Fruit fly (Drosophila melanogaster) whole organism, embryonic: ENCODE data around the gene Txl.

ENCODE experiments used
- Adf1 ChIP-seq: fragments of 200-800 bp; sonication (Bioruptor generic); IDR thresholded peaks from 2 replicates; pipeline ENCODE4 v1.3.6; 2022; ENCODE audit warnings: missing biosample characterization, missing genetic modification characterization
- CG10147 ChIP-seq: fragments of 200-800 bp; sonication (Bioruptor generic); optimal IDR thresholded peaks from 2 replicates; lab custom pipeline; 2019; ENCODE audit warnings: missing biosample characterization, mild to moderate bottlenecking, missing genetic modification characterization, moderate library complexity
- CG10431 ChIP-seq: fragments of 200-800 bp; sonication (Bioruptor generic); optimal IDR thresholded peaks from 3 replicates; lab custom pipeline; 2018; ENCODE audit warnings: missing biosample characterization, mild to moderate bottlenecking, missing genetic modification characterization
- CG11398 ChIP-seq: fragments of 200-800 bp; sonication (Bioruptor generic); optimal IDR thresholded peaks from 2 replicates; lab custom pipeline; 2016; ENCODE audit warnings: missing biosample characterization, missing genetic modification characterization
- CG12659 ChIP-seq: fragments of 200-800 bp; sonication (Bioruptor generic); optimal IDR thresholded peaks from 3 replicates; lab custom pipeline; 2017; ENCODE audit warnings: mild to moderate bottlenecking, missing biosample characterization, missing genetic modification reagents, missing genetic modification characterization
- CG13296 ChIP-seq: fragments of 200-800 bp; sonication (Bioruptor generic); optimal IDR thresholded peaks from 3 replicates; lab custom pipeline; 2018; ENCODE audit warnings: missing biosample characterization, mild to moderate bottlenecking, missing genetic modification characterization
- CG13624 ChIP-seq: fragments of 200-800 bp; sonication (Bioruptor generic); optimal IDR thresholded peaks from 2 replicates; lab custom pipeline; 2016; ENCODE audit warnings: missing biosample characterization, missing genetic modification characterization
- CG17385 ChIP-seq: fragments of 200-800 bp; sonication (Bioruptor generic); optimal IDR thresholded peaks from 3 replicates; lab custom pipeline; 2018; ENCODE audit warnings: missing biosample characterization, mild to moderate bottlenecking, missing genetic modification characterization
- CG31388 ChIP-seq: fragments of 200-800 bp; sonication (Bioruptor generic); optimal IDR thresholded peaks from 2 replicates; lab custom pipeline; 2016; ENCODE audit warnings: missing biosample characterization, missing genetic modification characterization
- CG3163 ChIP-seq: fragments of 200-800 bp; sonication (Bioruptor generic); optimal IDR thresholded peaks from 3 replicates; lab custom pipeline; 2016; ENCODE audit warnings: missing biosample characterization, missing genetic modification characterization
- CG6654 ChIP-seq: fragments of 200-800 bp; sonication (Bioruptor generic); optimal IDR thresholded peaks from 2 replicates; lab custom pipeline; 2017; ENCODE audit warnings: missing biosample characterization, mild to moderate bottlenecking, missing genetic modification characterization
- CG7372 ChIP-seq: fragments of 200-800 bp; sonication (Bioruptor generic); IDR thresholded peaks from 2 replicates; pipeline ENCODE4 v1.3.6; 2022; ENCODE audit warnings: missing biosample characterization, missing genetic modification characterization
- CG7839 ChIP-seq: fragments of 200-800 bp; sonication (Bioruptor generic); optimal IDR thresholded peaks from 3 replicates; lab custom pipeline; 2018; ENCODE audit warnings: missing biosample characterization, mild to moderate bottlenecking, missing genetic modification characterization, moderate library complexity
- CG7928 ChIP-seq: fragments of 200-800 bp; sonication (Bioruptor generic); optimal IDR thresholded peaks from 2 replicates; lab custom pipeline; 2017; ENCODE audit warnings: missing biosample characterization, mild to moderate bottlenecking, missing genetic modification characterization
- CG7987 ChIP-seq: fragments of 200-800 bp; sonication (Bioruptor generic); optimal IDR thresholded peaks from 2 replicates; lab custom pipeline; 2018; ENCODE audit warnings: missing biosample characterization, mild to moderate bottlenecking, missing genetic modification characterization, moderate library complexity
- CG8089 ChIP-seq: fragments of 200-800 bp; sonication (Bioruptor generic); optimal IDR thresholded peaks from 3 replicates; lab custom pipeline; 2016; ENCODE audit warnings: missing biosample characterization, missing genetic modification characterization
- CG9932 ChIP-seq: fragments of 200-800 bp; sonication (Bioruptor generic); IDR thresholded peaks from 2 replicates; pipeline ENCODE4 v1.3.6; 2022; ENCODE audit warnings: missing biosample characterization, missing genetic modification characterization
- CTCF ChIP-seq: fragments of 200-800 bp; sonication (Bioruptor generic); optimal IDR thresholded peaks from 2 replicates; lab custom pipeline; 2017; ENCODE audit warnings: missing biosample characterization, mild to moderate bottlenecking, missing genetic modification characterization, moderate library complexity
- CkIIα-i1 ChIP-seq: fragments of 200-800 bp; sonication (Bioruptor generic); IDR thresholded peaks from 2 replicates; pipeline ENCODE4 v1.3.6; 2022; ENCODE audit warnings: missing biosample characterization, missing genetic modification characterization
- Dek ChIP-seq: fragments of 200-800 bp; sonication (Bioruptor generic); optimal IDR thresholded peaks from 3 replicates; lab custom pipeline; 2019; ENCODE audit warnings: missing biosample characterization, mild to moderate bottlenecking, missing genetic modification characterization, moderate library complexity
- Doc3 ChIP-seq: fragments of 200-800 bp; sonication (Bioruptor generic); IDR thresholded peaks from 3 replicates; pipeline ENCODE4 v1.3.6; 2022; ENCODE audit warnings: missing biosample characterization, missing genetic modification characterization; ENCODE audit not compliant: partially characterized antibody
- ERR ChIP-seq: fragments of 200-800 bp; sonication (Bioruptor generic); optimal IDR thresholded peaks from 2 replicates; lab custom pipeline; 2016; ENCODE audit warnings: missing biosample characterization, missing genetic modification characterization
- Lim3 ChIP-seq: fragments of 200-800 bp; sonication (Bioruptor generic); IDR thresholded peaks from 2 replicates; pipeline ENCODE4 v1.3.6; 2022; ENCODE audit warnings: missing biosample characterization, missing genetic modification characterization
- MBD-R2 ChIP-seq: fragments of 200-800 bp; sonication (Bioruptor generic); IDR thresholded peaks from 2 replicates; pipeline ENCODE4 v1.3.6; 2022; ENCODE audit warnings: missing biosample characterization, missing genetic modification characterization
- MESR4 ChIP-seq: fragments of 200-800 bp; sonication (Bioruptor generic); optimal IDR thresholded peaks from 2 replicates; lab custom pipeline; 2018; ENCODE audit warnings: missing biosample characterization, mild to moderate bottlenecking, missing genetic modification characterization, moderate library complexity
- Meics ChIP-seq: fragments of 200-800 bp; sonication (Bioruptor generic); optimal IDR thresholded peaks from 2 replicates; lab custom pipeline; 2017; ENCODE audit warnings: missing biosample characterization, mild to moderate bottlenecking, missing genetic modification characterization
- Mrtf ChIP-seq: fragments of 200-800 bp; sonication (Bioruptor generic); IDR thresholded peaks from 3 replicates; pipeline ENCODE4 v1.3.6; 2022; ENCODE audit warnings: missing biosample characterization, missing genetic modification characterization
- Neu2 ChIP-seq: fragments of 200-800 bp; sonication (Bioruptor generic); optimal IDR thresholded peaks from 3 replicates; lab custom pipeline; 2016; ENCODE audit warnings: missing biosample characterization, missing genetic modification characterization, borderline replicate concordance
- Optix ChIP-seq: fragments of 200-800 bp; sonication (Bioruptor generic); IDR thresholded peaks from 3 replicates; pipeline ENCODE4 v1.3.6; 2022; ENCODE audit warnings: missing biosample characterization, missing genetic modification characterization
- Ravus ChIP-seq: fragments of 200-800 bp; sonication (Bioruptor generic); IDR thresholded peaks from 2 replicates; pipeline ENCODE4 v1.3.6; 2022; ENCODE audit warnings: missing biosample characterization, missing genetic modification characterization
- Sry-δ ChIP-seq: fragments of 200-800 bp; sonication (Bioruptor generic); optimal IDR thresholded peaks from 2 replicates; lab custom pipeline; 2016; ENCODE audit warnings: missing biosample characterization, missing genetic modification characterization
- Taf1 ChIP-seq: fragments of 200-800 bp; sonication (Bioruptor generic); IDR thresholded peaks from 2 replicates; pipeline ENCODE4 v1.3.6; 2022; ENCODE audit warnings: missing biosample characterization, missing genetic modification characterization
- Tbp ChIP-seq: fragments of >200 bp; optimal IDR thresholded peaks from 2 replicates; lab custom pipeline; 2018; ENCODE audit warnings: missing biosample characterization, missing genetic modification characterization
- Xrp1 ChIP-seq: fragments of 200-800 bp; sonication (Bioruptor generic); IDR thresholded peaks from 2 replicates; pipeline ENCODE4 v1.3.6; 2022; ENCODE audit warnings: missing biosample characterization, missing genetic modification characterization
- ara ChIP-seq: fragments of 200-800 bp; sonication (Bioruptor generic); IDR thresholded peaks from 2 replicates; pipeline ENCODE4 v1.3.6; 2022; ENCODE audit warnings: missing biosample characterization, missing genetic modification characterization
- bsh ChIP-seq, 2 experiments: fragments of 200-800 bp; sonication (Bioruptor generic); optimal IDR thresholded peaks; 2 replicates each; lab custom pipeline; 2017 to 2018; ENCODE audit warnings: mild to moderate bottlenecking in 2 of 2, missing biosample characterization in 2 of 2, missing genetic modification characterization in 2 of 2, moderate library complexity in 1 of 2
- caup ChIP-seq: fragments of 200-800 bp; sonication (Bioruptor generic); optimal IDR thresholded peaks from 3 replicates; lab custom pipeline; 2017; ENCODE audit warnings: missing biosample characterization, mild to moderate bottlenecking, missing genetic modification characterization, moderate library complexity; ENCODE audit not compliant: severe bottlenecking
- danr ChIP-seq: fragments of 200-800 bp; sonication (Bioruptor generic); IDR thresholded peaks from 2 replicates; pipeline ENCODE4 v1.3.6; 2022; ENCODE audit warnings: missing biosample characterization, missing genetic modification characterization
- emc ChIP-seq: fragments of 200-800 bp; sonication (Bioruptor generic); optimal IDR thresholded peaks from 2 replicates; lab custom pipeline; 2016; ENCODE audit warnings: missing biosample characterization, missing genetic modification characterization
- ems ChIP-seq: fragments of 200-800 bp; sonication (Bioruptor generic); optimal IDR thresholded peaks from 3 replicates; lab custom pipeline; 2016; ENCODE audit warnings: missing biosample characterization, missing genetic modification characterization
- en ChIP-seq: fragments of 200-800 bp; sonication (Bioruptor generic); optimal IDR thresholded peaks from 2 replicates; lab custom pipeline; 2016; ENCODE audit warnings: missing biosample characterization, missing genetic modification characterization
- fd102C ChIP-seq: fragments of 200-800 bp; sonication (Bioruptor generic); optimal IDR thresholded peaks from 2 replicates; lab custom pipeline; 2018; ENCODE audit warnings: missing biosample characterization, mild to moderate bottlenecking, missing genetic modification characterization, moderate library complexity
- fd3F ChIP-seq: fragments of 200-800 bp; sonication (Bioruptor generic); optimal IDR thresholded peaks from 2 replicates; lab custom pipeline; 2018; ENCODE audit warnings: missing biosample characterization, mild to moderate bottlenecking, missing genetic modification characterization, moderate library complexity
- fd64A ChIP-seq: fragments of 200-800 bp; sonication (Bioruptor generic); optimal IDR thresholded peaks from 3 replicates; lab custom pipeline; 2018; ENCODE audit warnings: missing biosample characterization, mild to moderate bottlenecking, missing genetic modification characterization
- fru ChIP-seq: fragments of >200 bp; optimal IDR thresholded peaks from 2 replicates; lab custom pipeline; 2017
- fu2 ChIP-seq: fragments of 200-800 bp; sonication (Bioruptor generic); optimal IDR thresholded peaks from 2 replicates; lab custom pipeline; 2016; ENCODE audit warnings: missing biosample characterization, missing genetic modification characterization
- hbn ChIP-seq: fragments of 200-800 bp; sonication (Bioruptor generic); IDR thresholded peaks from 2 replicates; pipeline ENCODE4 v1.3.6; 2022; ENCODE audit warnings: missing biosample characterization, missing genetic modification characterization; ENCODE audit not compliant: partially characterized antibody
- inv ChIP-seq: fragments of 200-800 bp; sonication (Bioruptor generic); IDR thresholded peaks from 2 replicates; pipeline ENCODE4 v1.3.6; 2022; ENCODE audit warnings: missing biosample characterization, missing genetic modification characterization; ENCODE audit not compliant: partially characterized antibody
- jigr1 ChIP-seq: fragments of 200-800 bp; sonication (Bioruptor generic); IDR thresholded peaks from 3 replicates; pipeline ENCODE4 v1.3.6; 2022; ENCODE audit warnings: missing biosample characterization, missing genetic modification characterization
- repo ChIP-seq: fragments of 200-800 bp; sonication (Bioruptor generic); optimal IDR thresholded peaks from 2 replicates; lab custom pipeline; 2016; ENCODE audit warnings: missing biosample characterization, missing genetic modification characterization
- sna ChIP-seq: fragments of 200-800 bp; sonication (Bioruptor generic); IDR thresholded peaks from 2 replicates; pipeline ENCODE4 v1.3.6; 2022; ENCODE audit warnings: missing biosample characterization, missing genetic modification characterization; ENCODE audit not compliant: partially characterized antibody
- toy ChIP-seq: fragments of 200-800 bp; sonication (Bioruptor generic); IDR thresholded peaks from 2 replicates; pipeline ENCODE4 v1.3.6; 2022; ENCODE audit warnings: missing biosample characterization, missing genetic modification characterization
- zfh1 ChIP-seq: fragments of 200-800 bp; sonication (Bioruptor generic); IDR thresholded peaks from 3 replicates; pipeline ENCODE4 v1.3.6; 2022; ENCODE audit warnings: missing biosample characterization, missing genetic modification characterization

Txl gene

DNA sequence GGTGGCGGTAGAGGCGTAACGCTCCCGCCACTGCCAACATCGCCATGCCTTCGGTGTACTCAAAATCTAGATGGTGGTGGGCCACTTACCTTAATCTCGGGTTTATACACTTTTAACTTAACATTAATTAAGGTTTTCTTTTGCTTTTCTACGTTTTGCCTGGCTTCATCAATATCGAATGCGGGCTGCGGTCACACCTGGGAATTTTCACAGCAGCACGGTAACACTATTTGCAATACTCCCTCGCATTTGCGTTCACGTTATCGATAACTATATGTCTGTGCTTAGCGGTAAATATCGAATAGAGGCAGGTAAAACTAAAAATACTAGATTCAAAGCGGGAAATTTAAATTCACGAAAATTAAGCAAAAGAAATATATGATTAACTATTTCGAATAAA lies 28.3 kb downstream of the Txl start, which contains the start of gene Bre1 (continued):
- TF ChIP-seq Doc3 (GFP tag; lab: Robert Waterston, UW) (peak; percentile 62), danr (GFP tag; lab: Robert Waterston, UW) (no peak), Optix (GFP tag; lab: Robert Waterston, UW) (no peak), MESR4 (GFP tag; lab: Kevin White, UChicago) (peak; percentile 87), repo (GFP tag; lab: Kevin White, UChicago) (no peak), caup (no peak), hbn (peak; percentile 78), MBD-R2 (GFP tag; lab: Robert Waterston, UW) (peak; percentile 82), bsh (GFP tag; optimal IDR thresholded peaks at IDR 0.05; lab: Kevin White, UChicago) (no peak), fd3F (GFP tag; lab: Kevin White, UChicago) (no peak), CG7839 (tag; lab: Kevin White, UChicago) (no peak), Lim3 (no peak), en (GFP tag; lab: Kevin White, UChicago) (no peak), fu2 (GFP tag; lab: Kevin White, UChicago) (no peak), Neu2 (GFP tag; lab: Kevin White, UChicago) (no peak), CG10431 (GFP tag; lab: Kevin White, UChicago) (no peak), CG3163 (GFP tag; lab: Kevin White, UChicago) (no peak), CG9932 (GFP tag; lab: Robert Waterston, UW) (no peak), sna (GFP tag; lab: Robert Waterston, UW) (peak; percentile 76; the same call in 1 of the 2 replicates), Mrtf (no peak), fd102C (GFP tag; lab: Kevin White, UChicago) (no peak), Adf1 (GFP tag; lab: Robert Waterston, UW) (no peak), CG7372 (no peak), zfh1 (GFP tag; lab: Robert Waterston, UW) (no peak), ems (GFP tag; lab: Kevin White, UChicago) (no peak), inv (GFP tag; lab: Robert Waterston, UW) (peak; percentile 41; the same call in 1 of the 2 replicates), CkIIα-i1 (no peak), Ravus (GFP tag; lab: Robert Waterston, UW) (no peak), CG13624 (no peak), CG31388 (GFP tag; lab: Kevin White, UChicago) (no peak), ara (GFP tag; lab: Robert Waterston, UW) (no peak), Taf1 (no peak), CG10147 (GFP tag; lab: Kevin White, UChicago) (peak; percentile 15), Dek (tag; lab: Kevin White, UChicago) (no peak), Sry-δ (GFP tag; lab: Kevin White, UChicago) (peak; percentile 82), CTCF (no peak), CG13296 (GFP tag; lab: Kevin White, UChicago) (no peak), fd64A (GFP tag; lab: Kevin White, UChicago) (no peak), CG12659 (GFP tag; lab: Kevin White, UChicago) (peak; percentile 64), emc (GFP tag; lab: Kevin White, UChicago) (no peak), toy (no peak), CG17385 (no peak), jigr1 (GFP tag; lab: Robert Waterston, UW) (no peak), CG7987 (no peak), Xrp1 (GFP tag; lab: Robert Waterston, UW) (no peak), CG6654 (no peak), Meics (GFP tag; lab: Kevin White, UChicago) (no peak), CG7928 (no peak), fru (lab: Kevin White, UChicago) (no peak), ERR (GFP tag; lab: Kevin White, UChicago) (no peak), Tbp (no peak), CG8089 (GFP tag; lab: Kevin White, UChicago) (no peak), CG11398 (GFP tag; lab: Kevin White, UChicago) (no peak)
